Worm (Caenorhabditis elegans) whole organism, early embryonic: ENCODE measurements around the gene hsd-2.

Experiments used
- B0310.2 ChIP-seq: sonication (generic microtip); optimal IDR thresholded peaks from 2 replicates; lab custom pipeline; 2016; ENCODE audit warnings: mild to moderate bottlenecking, missing genetic modification characterization, missing compliant biosample characterization
- F13C5.2 ChIP-seq: sonication (generic microtip); optimal IDR thresholded peaks from 2 replicates; lab custom pipeline; 2017; ENCODE audit warnings: mild to moderate bottlenecking, missing genetic modification characterization, inconsistent platforms, missing compliant biosample characterization
- aly-1 ChIP-seq: sonication (generic microtip); optimal IDR thresholded peaks from 2 replicates; lab custom pipeline; 2016; ENCODE audit warnings: missing genetic modification characterization, missing compliant biosample characterization
- ama-1 ChIP-seq: fragments of 150-350 bp; optimal IDR thresholded peaks from 2 replicates; lab custom pipeline; 2014
- ceh-13 ChIP-seq: fragments of 200-800 bp; sonication (Bioruptor generic); optimal IDR thresholded peaks from 2 replicates; lab custom pipeline; 2018; ENCODE audit warnings: mild to moderate bottlenecking, missing genetic modification characterization, missing compliant biosample characterization
- ceh-36 ChIP-seq: sonication (generic microtip); optimal IDR thresholded peaks from 2 replicates; lab custom pipeline; 2016; ENCODE audit warnings: missing genetic modification characterization, inconsistent platforms, missing compliant biosample characterization
- ets-7 ChIP-seq: sonication (generic microtip); optimal IDR thresholded peaks from 2 replicates; lab custom pipeline; 2016; ENCODE audit warnings: missing genotype, missing genetic modification characterization, missing compliant biosample characterization
- flt-1 ChIP-seq: fragments of 200-800 bp; sonication (Bioruptor generic); IDR thresholded peaks from 2 replicates; pipeline ENCODE4 v1.3.6; 2022; ENCODE audit warnings: missing genetic modification characterization, missing compliant biosample characterization
- hmbx-1 ChIP-seq: sonication (generic microtip); optimal IDR thresholded peaks from 2 replicates; lab custom pipeline; 2016; ENCODE audit warnings: mild to moderate bottlenecking, missing genetic modification characterization, missing compliant biosample characterization
- hmg-4 ChIP-seq: fragments of 200-800 bp; sonication (Bioruptor generic); optimal IDR thresholded peaks from 2 replicates; lab custom pipeline; 2018; ENCODE audit warnings: mild to moderate bottlenecking, missing genetic modification characterization, missing compliant biosample characterization
- hnd-1 ChIP-seq: sonication (generic microtip); optimal IDR thresholded peaks from 2 replicates; lab custom pipeline; 2016; ENCODE audit warnings: missing genetic modification characterization, missing compliant biosample characterization
- pes-1 ChIP-seq: fragments of 200-800 bp; sonication (Bioruptor generic); IDR thresholded peaks from 2 replicates; pipeline ENCODE4 v1.3.6; 2022; ENCODE audit warnings: missing genetic modification reagents, missing genetic modification characterization, missing compliant biosample characterization
- scrt-1 ChIP-seq: fragments of 200-800 bp; sonication (Bioruptor generic); IDR thresholded peaks from 2 replicates; pipeline ENCODE4 v1.3.6; 2022; ENCODE audit warnings: missing genetic modification characterization, missing compliant biosample characterization
- sea-1 ChIP-seq: fragments of 200-800 bp; sonication (Bioruptor generic); conservative IDR thresholded peaks from 2 replicates; pipeline ENCODE4 v1.3.6; 2022; ENCODE audit warnings: missing genetic modification characterization, missing compliant biosample characterization
- tbx-11 ChIP-seq: fragments of 200-800 bp; sonication (Bioruptor generic); IDR thresholded peaks from 2 replicates; pipeline ENCODE4 v1.3.6; 2022; ENCODE audit warnings: missing genetic modification characterization, missing compliant biosample characterization
- tbx-37 ChIP-seq: fragments of 200-800 bp; sonication (Bioruptor generic); conservative IDR thresholded peaks from 2 replicates; pipeline ENCODE4 v1.3.6; 2022; ENCODE audit warnings: missing genetic modification reagents, missing genetic modification characterization, missing compliant biosample characterization
- tra-4 ChIP-seq: sonication (generic microtip); optimal IDR thresholded peaks from 2 replicates; lab custom pipeline; 2017; ENCODE audit warnings: missing genetic modification characterization, missing compliant biosample characterization

Gene hsd-2

ce11 chrX:5033868-5034267 lies 28.8 kb downstream of the hsd-2 start, which contains the start of gene ZC449.4:
ZC449.4 (minus strand) TSS chrX:5033968.
- TF ChIP-seq tra-4 (tag; lab: Kevin White, UChicago) (no peak), hmbx-1 (no peak), ceh-13 (GFP tag; lab: Kevin White, UChicago) (no peak), aly-1 (tag; lab: Kevin White, UChicago) (no peak), B0310.2 (tag; lab: Kevin White, UChicago) (no peak), tbx-11 (GFP tag; lab: Robert Waterston, UW) (no peak), tbx-37 (GFP tag; lab: Robert Waterston, UW) (no peak), pes-1 (GFP tag; lab: Robert Waterston, UW) (no peak), ets-7 (no peak), flt-1 (GFP tag; lab: Robert Waterston, UW) (no peak), F13C5.2 (no peak), scrt-1 (GFP tag; lab: Robert Waterston, UW) (no peak), hnd-1 (tag; lab: Kevin White, UChicago) (no peak), ama-1 (lab: Kevin White, UChicago) (no peak), sea-1 (GFP tag; lab: Robert Waterston, UW) (no peak), ceh-36 (tag; lab: Kevin White, UChicago) (no peak), hmg-4 (GFP tag; lab: Kevin White, UChicago) (no peak)

ce11 chrX:5037673-5038072 lies 32.6 kb downstream of the hsd-2 start, which contains the start of gene ZC449.5:
ZC449.5 (minus strand) TSS chrX:5037773.
- TF ChIP-seq hmg-4 (GFP tag; lab: Kevin White, UChicago) (no peak), F13C5.2 (no peak), flt-1 (GFP tag; lab: Robert Waterston, UW) (no peak), ceh-13 (GFP tag; lab: Kevin White, UChicago) (no peak), scrt-1 (GFP tag; lab: Robert Waterston, UW) (no peak), tbx-11 (GFP tag; lab: Robert Waterston, UW) (no peak), aly-1 (tag; lab: Kevin White, UChicago) (no peak), pes-1 (GFP tag; lab: Robert Waterston, UW) (no peak), ets-7 (no peak), sea-1 (GFP tag; lab: Robert Waterston, UW) (no peak), tra-4 (tag; lab: Kevin White, UChicago) (no peak), B0310.2 (tag; lab: Kevin White, UChicago) (no peak), hmbx-1 (no peak), hnd-1 (tag; lab: Kevin White, UChicago) (no peak), ceh-36 (tag; lab: Kevin White, UChicago) (no peak), tbx-37 (GFP tag; lab: Robert Waterston, UW) (no peak)

- TF ChIP-seq ceh-13 (GFP tag; lab: Kevin White, UChicago), result no peak
- no peak for TF ChIP-seq hnd-1 (tag; lab: Kevin White, UChicago)
- TF ChIP-seq hmg-4 (GFP tag; lab: Kevin White, UChicago), result no peak
- TF ChIP-seq ceh-36 (tag; lab: Kevin White, UChicago), result no peak
Measured at ce11 chrX:5038812-5039211, 33.8 kb downstream of the hsd-2 start.

ce11 chrX:5040038-5040437 lies 35.0 kb downstream of the hsd-2 start:
- TF ChIP-seq flt-1 (GFP tag; lab: Robert Waterston, UW) (no peak), aly-1 (tag; lab: Kevin White, UChicago) (no peak), pes-1 (GFP tag; lab: Robert Waterston, UW) (no peak), F13C5.2 (no peak), tbx-11 (GFP tag; lab: Robert Waterston, UW) (no peak), tbx-37 (GFP tag; lab: Robert Waterston, UW) (no peak), scrt-1 (GFP tag; lab: Robert Waterston, UW) (no peak), ets-7 (no peak), ceh-13 (GFP tag; lab: Kevin White, UChicago) (no peak), hmg-4 (GFP tag; lab: Kevin White, UChicago) (no peak), ceh-36 (tag; lab: Kevin White, UChicago) (no peak), ama-1 (lab: Kevin White, UChicago) (no peak), hnd-1 (tag; lab: Kevin White, UChicago) (no peak), B0310.2 (tag; lab: Kevin White, UChicago) (no peak), hmbx-1 (no peak)

ce11 chrX:5043887-5044286 lies 38.8 kb downstream of the hsd-2 start, which contains the start of gene Y64H9A.2:
Y64H9A.2 (plus strand) TSS chrX:5043976.
- TF ChIP-seq tbx-11 (GFP tag; lab: Robert Waterston, UW) (no peak), hmg-4 (GFP tag; lab: Kevin White, UChicago) (no peak), tra-4 (tag; lab: Kevin White, UChicago) (no peak), F13C5.2 (no peak), ceh-13 (GFP tag; lab: Kevin White, UChicago) (no peak)

ce11 chrX:5056199-5056598 lies 51.2 kb downstream of the hsd-2 start:
- TF ChIP-seq aly-1 (tag; lab: Kevin White, UChicago), result peak; percentile 71
- TF ChIP-seq hmbx-1, result peak; percentile 89
- TF ChIP-seq hnd-1 (tag; lab: Kevin White, UChicago), result peak; percentile 85
- TF ChIP-seq F13C5.2, result peak; percentile 61
- peak; percentile 60 for TF ChIP-seq ets-7
